Worm (Caenorhabditis elegans) whole organism, late embryonic: Measurements from ENCODE around the gene unc-44.
A peak's percentile ranks its signal among the peaks of the same experiment; 100 is the strongest.

Experiments used
- K02D7.2 ChIP-seq: sonication (generic microtip); optimal IDR thresholded peaks from 2 replicates; lab custom pipeline; 2017; ENCODE audit warnings: mild to moderate bottlenecking, missing genetic modification characterization, missing compliant biosample characterization
- ceh-18 ChIP-seq: sonication (generic microtip); optimal IDR thresholded peaks from 2 replicates; lab custom pipeline; 2016; ENCODE audit warnings: missing genetic modification characterization, missing compliant biosample characterization
- ceh-22 ChIP-seq: sonication (generic microtip); optimal IDR thresholded peaks from 2 replicates; lab custom pipeline; 2017; ENCODE audit warnings: missing biosample characterization, missing genetic modification characterization
- fax-1 ChIP-seq: sonication (generic microtip); optimal IDR thresholded peaks from 2 replicates; lab custom pipeline; 2016; ENCODE audit warnings: missing genotype, missing genetic modification characterization, missing compliant biosample characterization
- hlh-13 ChIP-seq: fragments of 200-800 bp; sonication (Bioruptor generic); optimal IDR thresholded peaks from 2 replicates; lab custom pipeline; 2018; ENCODE audit warnings: mild to moderate bottlenecking, missing genetic modification characterization, missing compliant biosample characterization
- pha-4 ChIP-seq: fragments of 150-350 bp; optimal IDR thresholded peaks from 2 replicates; lab custom pipeline; 2018; ENCODE audit warnings: missing biosample characterization, missing genetic modification reagents, missing genetic modification characterization
- sdc-2 ChIP-seq: sonication (generic microtip); optimal IDR thresholded peaks from 2 replicates; lab custom pipeline; 2016; ENCODE audit warnings: missing genotype, missing genetic modification characterization, missing compliant biosample characterization
- unc-42 ChIP-seq: sonication (generic microtip); optimal IDR thresholded peaks from 2 replicates; lab custom pipeline; 2016; ENCODE audit warnings: missing genotype, missing genetic modification characterization, missing compliant biosample characterization

ce11 chrIV:6053436-6053835 lies 78.1 kb downstream of the unc-44 start:
- no peak for TF ChIP-seq K02D7.2
- no peak for TF ChIP-seq pha-4 (tag; lab: Kevin White, UChicago)
- TF ChIP-seq fax-1, result no peak
- no peak for TF ChIP-seq sdc-2
- no peak for TF ChIP-seq unc-42
- TF ChIP-seq hlh-13 (GFP tag; lab: Kevin White, UChicago), result no peak
- peak; percentile 11 for TF ChIP-seq ceh-18
- TF ChIP-seq ceh-22 (tag; lab: Kevin White, UChicago), result no peak
